Worm (Caenorhabditis elegans): ENCODE measurements around the gene fbxa-25.

ce11 chrIII:1314283-1314682 lies 35.0 kb downstream of the fbxa-25 start:
- no peak for TF ChIP-seq nhr-43 (tag; optimal IDR thresholded peaks at IDR 0.05; ENCODE audit: poor library complexity, severe bottlenecking)
- no peak for TF ChIP-seq nhr-11 (tag; optimal IDR thresholded peaks at IDR 0.05)
- no peak for TF ChIP-seq ama-1 (optimal IDR thresholded peaks at IDR 0.05)

Data from whole organism, L3 larva.